Worm (Caenorhabditis elegans) whole organism, mixed stage, embryonic: Measurements from ENCODE around the gene C07A4.2.

Source experiments
- elt-1 ChIP-seq: sonication (generic microtip); optimal IDR thresholded peaks from 2 replicates; lab custom pipeline; 2017; ENCODE audit warnings: missing genetic modification characterization, mild to moderate bottlenecking, missing compliant biosample characterization, antibody characterized with exemption, moderate library complexity, borderline replicate concordance; ENCODE audit not compliant: insufficient read depth
- nhr-2 ChIP-seq: fragments of 150-350 bp; optimal IDR thresholded peaks from 2 replicates; lab custom pipeline; 2014; ENCODE audit warnings: missing biosample characterization, missing genetic modification characterization
- nhr-76 ChIP-seq: sonication (generic microtip); optimal IDR thresholded peaks from 2 replicates; lab custom pipeline; 2017; ENCODE audit warnings: missing biosample characterization, missing genetic modification characterization

ce11 chrX:10197204-10197756 is 25.3 kb downstream of the C07A4.2 start, which contains the start of gene nucb-1:
- no peak for TF ChIP-seq elt-1 (tag; lab: Kevin White, UChicago)
- no peak for TF ChIP-seq nhr-76
- no peak for TF ChIP-seq nhr-2 (tag; lab: Kevin White, UChicago)
